Fruit fly (Drosophila melanogaster) whole organism, prepupa: Measurements from ENCODE around the gene CG12009.

Experiments used
- CG3032 ChIP-seq: fragments of 200-800 bp; optimal IDR thresholded peaks from 2 replicates; lab custom pipeline; 2019; ENCODE audit warnings: missing biosample characterization, mild to moderate bottlenecking, missing genetic modification characterization, moderate library complexity
- CG32006 ChIP-seq: fragments of 200-800 bp; sonication (Bioruptor generic); optimal IDR thresholded peaks from 3 replicates; lab custom pipeline; 2017; ENCODE audit warnings: missing biosample characterization, mild to moderate bottlenecking, missing genetic modification characterization
- CG7368 ChIP-seq: fragments of 200-800 bp; sonication (Bioruptor generic); optimal IDR thresholded peaks from 3 replicates; lab custom pipeline; 2016; ENCODE audit warnings: missing biosample characterization, missing genetic modification characterization
- CG8119 ChIP-seq: fragments of 200-800 bp; sonication (Bioruptor generic); IDR thresholded peaks from 3 replicates; pipeline ENCODE4 v1.3.6; 2022; ENCODE audit warnings: missing biosample characterization, missing genetic modification characterization
- CG9139 ChIP-seq: fragments of 200-800 bp; sonication (Bioruptor generic); optimal IDR thresholded peaks from 3 replicates; lab custom pipeline; 2017; ENCODE audit warnings: missing biosample characterization, mild to moderate bottlenecking, missing genetic modification characterization
- Eip93F ChIP-seq: fragments of 200-800 bp; sonication (Bioruptor generic); optimal IDR thresholded peaks from 2 replicates; lab custom pipeline; 2016; ENCODE audit warnings: missing biosample characterization, mild to moderate bottlenecking, missing genetic modification characterization
- spab ChIP-seq: fragments of 200-800 bp; sonication (Bioruptor generic); optimal IDR thresholded peaks from 2 replicates; lab custom pipeline; 2017; ENCODE audit warnings: missing biosample characterization, mild to moderate bottlenecking, missing genetic modification characterization, missing genetic modification reagents

DNA sequence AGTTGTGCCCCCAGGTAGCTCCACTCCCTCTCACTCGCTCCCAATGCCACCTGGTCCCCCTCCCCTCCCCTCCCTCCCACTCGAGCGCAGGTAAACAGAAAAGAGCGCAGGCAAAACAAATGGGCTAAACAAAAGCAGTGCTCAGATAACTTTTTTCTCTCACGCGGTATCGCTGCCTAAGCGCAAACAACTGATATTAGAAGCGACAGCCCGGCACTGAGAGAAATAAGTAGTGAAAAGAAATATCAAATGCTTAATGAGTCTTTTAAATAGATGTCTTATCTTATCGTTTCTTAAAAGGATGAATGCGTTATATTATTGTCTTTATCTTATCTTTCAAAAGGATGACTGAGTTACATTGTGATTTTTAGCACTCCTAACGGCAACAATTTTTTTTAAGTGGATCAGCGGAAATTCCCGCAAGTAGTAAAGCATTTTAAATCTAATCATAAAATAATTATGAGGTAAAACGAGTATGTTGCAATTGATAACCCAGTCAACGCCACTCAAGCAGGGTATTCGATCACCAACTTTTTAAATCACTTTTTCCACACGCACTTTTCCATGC, 10.0 kb downstream of the CG12009 start:
- TF ChIP-seq CG7368 (GFP tag; lab: Kevin White, UChicago) (no peak), CG3032 (tag; lab: Kevin White, UChicago) (no peak), CG8119 (peak; percentile 80), spab (GFP tag; lab: Kevin White, UChicago) (no peak), CG32006 (GFP tag; lab: Kevin White, UChicago) (peak; percentile 74), Eip93F (no peak), CG9139 (GFP tag; lab: Kevin White, UChicago) (no peak)
